Fruit fly (Drosophila melanogaster): Measurements from ENCODE around the gene CG9853.

The CG9853 gene

dm6 chr3R:4400497-4400833 is 1.4 kb downstream of the CG9853 start, which contains the start of gene CG14647 (continued):
- TF ChIP-seq chinmo (GFP tag; IDR thresholded peaks at IDR 0.05; ENCODE audit: partially characterized antibody) (0 out of 4 replicates have a peak, but pooled peaks have one; percentile 11), btn (GFP tag; optimal IDR thresholded peaks at IDR 0.05) (no peak), sim (GFP tag; IDR thresholded peaks at IDR 0.05) (no peak)

- TF ChIP-seq CG30020 (tag; optimal IDR thresholded peaks at IDR 0.05) (peak; percentile 99), CG7745 (tag; optimal IDR thresholded peaks at IDR 0.05) (no peak), ssp (GFP tag; IDR thresholded peaks at IDR 0.05) (peak; percentile 98), Dref (GFP tag; IDR thresholded peaks at IDR 0.05) (peak; percentile 78), vnd (GFP tag; IDR thresholded peaks at IDR 0.05; ENCODE audit: partially characterized antibody) (no peak; the same call in 2 of the 3 replicates), CG2120 (GFP tag; optimal IDR thresholded peaks at IDR 0.05) (peak; percentile 26), CG11723 (GFP tag; optimal IDR thresholded peaks at IDR 0.05) (peak; percentile 85), Med (GFP tag) (peak; percentile 23), MBD-R2 (GFP tag; IDR thresholded peaks at IDR 0.05) (peak; percentile 69), CoRest (tag; optimal IDR thresholded peaks at IDR 0.05) (peak; percentile 62), dm (GFP tag; optimal IDR thresholded peaks at IDR 0.05) (peak; percentile 4), tin (GFP tag; optimal IDR thresholded peaks at IDR 0.05) (peak; percentile 19), Ravus (GFP tag; IDR thresholded peaks at IDR 0.05) (no peak), Hmr (GFP tag; optimal IDR thresholded peaks at IDR 0.05) (no peak), unc-4 (GFP tag; IDR thresholded peaks at IDR 0.05; ENCODE audit: partially characterized antibody) (peak; percentile 24; the same call in 1 of the 2 replicates), CG17186 (GFP tag; optimal IDR thresholded peaks at IDR 0.05) (no peak), Oli (tag; optimal IDR thresholded peaks at IDR 0.05) (peak; percentile 4), NFAT (GFP tag; IDR thresholded peaks at IDR 0.05) (peak; percentile 57; the same call in 1 of the 2 replicates), Sry-δ (GFP tag; optimal IDR thresholded peaks at IDR 0.05) (peak; percentile 17), Ssrp (tag; optimal IDR thresholded peaks at IDR 0.05) (peak; percentile 35), CG7357 (GFP tag; IDR thresholded peaks at IDR 0.05) (peak; percentile 96), CG12659 (GFP tag; optimal IDR thresholded peaks at IDR 0.05) (peak; percentile 52), Xbp1 (GFP tag; optimal IDR thresholded peaks at IDR 0.05) (peak; percentile 34), Hr3 (GFP tag; optimal IDR thresholded peaks at IDR 0.05) (peak; percentile 39), Rfx (GFP tag; IDR thresholded peaks at IDR 0.05) (peak; percentile 49; the same call in 1 of the 2 replicates), Nf-YC (tag; optimal IDR thresholded peaks at IDR 0.05) (peak; percentile 2), lmd (GFP tag; IDR thresholded peaks at IDR 0.05) (peak; percentile 23; the same call in 1 of the 2 replicates), CG8924 (tag; optimal IDR thresholded peaks at IDR 0.05) (peak; percentile 7), CG17612 (GFP tag; IDR thresholded peaks at IDR 0.05) (no peak), lbe (GFP tag; optimal IDR thresholded peaks at IDR 0.05) (no peak), CG1603 (tag; optimal IDR thresholded peaks at IDR 0.05) (peak; percentile 63), Dll (GFP tag; IDR thresholded peaks at IDR 0.05; ENCODE audit: partially characterized antibody) (0 out of 4 replicates have a peak, but pooled peaks have one; percentile 12), CG14965 (GFP tag; optimal IDR thresholded peaks at IDR 0.05; ENCODE audit: borderline replicate concordance) (no peak), stc (GFP tag; IDR thresholded peaks at IDR 0.05) (no peak), ewg (GFP tag; optimal IDR thresholded peaks at IDR 0.05) (peak; percentile 41), CG1792 (GFP tag; optimal IDR thresholded peaks at IDR 0.05) (no peak), Sox100B (GFP tag; optimal IDR thresholded peaks at IDR 0.05) (peak; percentile 29), Gug (GFP tag; IDR thresholded peaks at IDR 0.05) (0 out of 4 replicates have a peak, but pooled peaks have one; percentile 29), slbo (GFP tag; IDR thresholded peaks at IDR 0.05) (peak; percentile 61), Opbp (GFP tag; IDR thresholded peaks at IDR 0.05; ENCODE audit: partially characterized antibody) (peak; percentile 56; the same call in 1 of the 3 replicates), Dfd (GFP tag; optimal IDR thresholded peaks at IDR 0.05) (peak in 1 of 2 experiments; percentile 55), hth (optimal IDR thresholded peaks at IDR 0.05) (no peak), sob (GFP tag; IDR thresholded peaks at IDR 0.05) (0 out of 2 replicates have a peak, but pooled peaks have one; percentile 8), HLH4C (GFP tag; IDR thresholded peaks at IDR 0.05; ENCODE audit: partially characterized antibody) (peak; percentile 49; the same call in 2 of the 3 replicates)
Measured at dm6 chr3R:4399810-4400496, 1.9 kb downstream of the CG9853 start.

Measured in whole organism, embryonic.